Worm (Caenorhabditis elegans) whole organism, L4 larva: ENCODE measurements around the gene nhr-35.
A peak's percentile ranks its signal among the peaks of the same experiment; 100 is the strongest.

ENCODE experiments used
- D1046.2 ChIP-seq: fragments of 200-800 bp; sonication (Bioruptor generic); IDR thresholded peaks from 2 replicates; pipeline ENCODE4 v1.3.6; 2022; ENCODE audit warnings: missing genetic modification characterization, missing compliant biosample characterization
- T20F7.1 ChIP-seq: fragments of 200-800 bp; sonication (Bioruptor generic); optimal IDR thresholded peaks from 2 replicates; lab custom pipeline; 2018; ENCODE audit warnings: mild to moderate bottlenecking, missing genetic modification characterization, missing compliant biosample characterization
- T26A8.4 ChIP-seq: fragments of 200-800 bp; sonication (Bioruptor generic); IDR thresholded peaks from 2 replicates; pipeline ENCODE4 v1.3.6; 2022; ENCODE audit warnings: missing genetic modification characterization, missing compliant biosample characterization
- Y5F2A.4 ChIP-seq: fragments of 200-800 bp; sonication (Bioruptor generic); optimal IDR thresholded peaks from 2 replicates; lab custom pipeline; 2018; ENCODE audit warnings: mild to moderate bottlenecking, missing genetic modification characterization, missing compliant biosample characterization
- aly-2 ChIP-seq: sonication (generic microtip); optimal IDR thresholded peaks from 2 replicates; lab custom pipeline; 2018; ENCODE audit warnings: missing biosample characterization, missing genetic modification characterization
- ceh-20 ChIP-seq: fragments of 200-800 bp; sonication (Bioruptor generic); IDR thresholded peaks from 2 replicates; pipeline ENCODE4 v1.3.6; 2022; ENCODE audit warnings: missing genetic modification reagents, missing genetic modification characterization, missing compliant biosample characterization
- cey-2 ChIP-seq: sonication (generic microtip); optimal IDR thresholded peaks from 3 replicates; lab custom pipeline; 2017; ENCODE audit warnings: missing genetic modification characterization, mild to moderate bottlenecking, missing compliant biosample characterization, antibody characterized with exemption, borderline replicate concordance; ENCODE audit not compliant: insufficient read depth
- ctbp-1 ChIP-seq: fragments of 200-800 bp; sonication (Bioruptor generic); IDR thresholded peaks from 2 replicates; pipeline ENCODE4 v1.3.6; 2022; ENCODE audit warnings: missing genetic modification reagents, missing genetic modification characterization, missing compliant biosample characterization
- daf-16 ChIP-seq, 3 experiments: sonication (generic microtip); optimal IDR thresholded peaks; 2 replicates each; lab custom pipeline; 2016 to 2017; ENCODE audit warnings: missing genetic modification characterization in 3 of 3, missing genetic modification reagents in 3 of 3, mild to moderate bottlenecking in 2 of 3, missing compliant biosample characterization in 2 of 3, missing biosample characterization in 1 of 3, moderate library complexity in 1 of 3
- dmd-6 ChIP-seq: fragments of 200-800 bp; sonication (Bioruptor generic); IDR thresholded peaks from 2 replicates; pipeline ENCODE4 v1.3.6; 2022; ENCODE audit warnings: missing genetic modification reagents, missing genetic modification characterization, missing compliant biosample characterization
- dmd-8 ChIP-seq: fragments of 200-800 bp; sonication (Bioruptor generic); IDR thresholded peaks from 2 replicates; pipeline ENCODE4 v1.3.6; 2022; ENCODE audit warnings: missing genetic modification characterization, missing compliant biosample characterization
- dpl-1 ChIP-seq: fragments of 150-350 bp; optimal IDR thresholded peaks from 2 replicates; lab custom pipeline; 2014; ENCODE audit warnings: missing biosample characterization, missing genetic modification reagents, missing genetic modification characterization
- dve-1 ChIP-seq: sonication (generic microtip); optimal IDR thresholded peaks from 2 replicates; lab custom pipeline; 2017; ENCODE audit warnings: antibody characterized with exemption, mild to moderate bottlenecking, missing genetic modification characterization, missing compliant biosample characterization; ENCODE audit not compliant: insufficient read depth
- egl-43 ChIP-seq: fragments of 200-800 bp; sonication (Bioruptor generic); IDR thresholded peaks from 2 replicates; pipeline ENCODE4 v1.3.6; 2022; ENCODE audit warnings: missing genetic modification reagents, missing genetic modification characterization, missing compliant biosample characterization
- gei-8 ChIP-seq: fragments of 200-800 bp; sonication (Bioruptor generic); optimal IDR thresholded peaks from 2 replicates; lab custom pipeline; 2018; ENCODE audit warnings: mild to moderate bottlenecking, missing genetic modification characterization, missing compliant biosample characterization
- hlh-11 ChIP-seq: fragments of 200-800 bp; sonication (Bioruptor generic); optimal IDR thresholded peaks from 2 replicates; lab custom pipeline; 2018; ENCODE audit warnings: mild to moderate bottlenecking, missing genetic modification characterization, missing compliant biosample characterization
- hmg-1.1 ChIP-seq: fragments of 200-800 bp; sonication (Bioruptor generic); IDR thresholded peaks from 2 replicates; pipeline ENCODE4 v1.3.6; 2022; ENCODE audit warnings: missing genetic modification reagents, missing genetic modification characterization, missing compliant biosample characterization
- jun-1 ChIP-seq: fragments of 150-350 bp; optimal IDR thresholded peaks from 2 replicates; lab custom pipeline; 2014; ENCODE audit warnings: missing biosample characterization, missing genetic modification reagents, missing genetic modification characterization
- lin-1 ChIP-seq: fragments of 200-800 bp; sonication (Bioruptor generic); IDR thresholded peaks from 2 replicates; pipeline ENCODE4 v1.3.6; 2022; ENCODE audit warnings: missing genetic modification reagents, missing genetic modification characterization, missing compliant biosample characterization
- lin-13 ChIP-seq: fragments of 150-350 bp; optimal IDR thresholded peaks from 2 replicates; lab custom pipeline; 2014; ENCODE audit warnings: missing biosample characterization, missing genetic modification reagents, missing genetic modification characterization
- lin-38 ChIP-seq: fragments of 200-800 bp; sonication (Bioruptor generic); IDR thresholded peaks from 2 replicates; pipeline ENCODE4 v1.3.6; 2022; ENCODE audit warnings: missing genetic modification reagents, missing genetic modification characterization, missing compliant biosample characterization
- lsy-2 ChIP-seq, 2 experiments: fragments of 150-350 bp in 1 of 2; sonication (generic microtip) in 1 of 2; optimal IDR thresholded peaks; 2 replicates each; lab custom pipeline; 2014 to 2017; ENCODE audit warnings: missing biosample characterization in 2 of 2, missing genetic modification characterization in 2 of 2
- madf-9 ChIP-seq: fragments of 200-800 bp; sonication (Bioruptor generic); conservative IDR thresholded peaks from 2 replicates; pipeline ENCODE4 v1.3.6; 2022; ENCODE audit warnings: missing genetic modification reagents, missing genetic modification characterization, missing compliant biosample characterization
- mdl-1 ChIP-seq, 2 experiments: fragments of 150-350 bp in 1 of 2; sonication (generic microtip) in 1 of 2; optimal IDR thresholded peaks; 2 replicates each; lab custom pipeline; 2014 to 2017; ENCODE audit warnings: missing biosample characterization in 2 of 2, missing genetic modification characterization in 2 of 2
- mdt-29 ChIP-seq: fragments of 200-800 bp; sonication (Bioruptor generic); IDR thresholded peaks from 2 replicates; pipeline ENCODE4 v1.3.6; 2022; ENCODE audit warnings: missing genetic modification reagents, missing genetic modification characterization, missing compliant biosample characterization
- mep-1 ChIP-seq: fragments of 150-350 bp; sonication (generic microtip); optimal IDR thresholded peaks from 3 replicates; lab custom pipeline; 2014; ENCODE audit warnings: missing biosample characterization, missing genetic modification characterization
- mxl-2 ChIP-seq: fragments of 200-800 bp; sonication (Bioruptor generic); conservative IDR thresholded peaks from 2 replicates; pipeline ENCODE4 v1.3.6; 2022; ENCODE audit warnings: missing genetic modification reagents, missing genetic modification characterization, missing compliant biosample characterization
- mxl-3 ChIP-seq: fragments of 200-800 bp; sonication (Bioruptor generic); optimal IDR thresholded peaks from 2 replicates; lab custom pipeline; 2018; ENCODE audit warnings: mild to moderate bottlenecking, missing genetic modification characterization, missing compliant biosample characterization
- nhr-11 ChIP-seq: fragments of 150-350 bp; optimal IDR thresholded peaks from 2 replicates; lab custom pipeline; 2014; ENCODE audit warnings: missing biosample characterization, missing genetic modification characterization
- nhr-25 ChIP-seq: sonication (generic microtip); optimal IDR thresholded peaks from 2 replicates; lab custom pipeline; 2017; ENCODE audit warnings: missing genetic modification characterization, mild to moderate bottlenecking, missing compliant biosample characterization, antibody characterized with exemption, moderate library complexity, borderline replicate concordance; ENCODE audit not compliant: insufficient read depth
- nhr-41 ChIP-seq: fragments of 200-800 bp; sonication (Bioruptor generic); IDR thresholded peaks from 2 replicates; pipeline ENCODE4 v1.3.6; 2022; ENCODE audit warnings: missing genetic modification reagents, missing genetic modification characterization, missing compliant biosample characterization
- nhr-42 ChIP-seq: fragments of 200-800 bp; sonication (Bioruptor generic); IDR thresholded peaks from 2 replicates; pipeline ENCODE4 v1.3.6; 2022; ENCODE audit warnings: missing genetic modification characterization, missing compliant biosample characterization
- nhr-48 ChIP-seq: sonication (generic microtip); optimal IDR thresholded peaks from 2 replicates; lab custom pipeline; 2016; ENCODE audit warnings: mild to moderate bottlenecking, missing genetic modification characterization, missing compliant biosample characterization
- nhr-6 ChIP-seq: fragments of 150-350 bp; optimal IDR thresholded peaks from 2 replicates; lab custom pipeline; 2014; ENCODE audit warnings: missing biosample characterization, missing genetic modification characterization
- pha-4 ChIP-seq, 2 experiments: fragments of 150-350 bp in 1 of 2; fragments of 200-800 bp in 1 of 2; sonication (Bioruptor generic) in 1 of 2; IDR thresholded peaks in 1 of 2; optimal IDR thresholded peaks in 1 of 2; 2 replicates each; pipeline versions ENCODE4 v1.3.6 to Lab custom; 2014 to 2022; ENCODE audit warnings: missing genetic modification characterization in 2 of 2, missing genetic modification reagents in 2 of 2, missing biosample characterization in 1 of 2, missing compliant biosample characterization in 1 of 2
- php-3 ChIP-seq: fragments of 200-800 bp; sonication (Bioruptor generic); IDR thresholded peaks from 2 replicates; pipeline ENCODE4 v1.3.6; 2022; ENCODE audit warnings: missing genetic modification reagents, missing genetic modification characterization, missing compliant biosample characterization
- pqm-1 ChIP-seq: sonication (generic microtip); optimal IDR thresholded peaks from 2 replicates; lab custom pipeline; 2017; ENCODE audit warnings: missing biosample characterization, missing genetic modification characterization
- saeg-2 ChIP-seq: fragments of 200-800 bp; sonication (Bioruptor generic); IDR thresholded peaks from 2 replicates; pipeline ENCODE4 v1.3.6; 2022; ENCODE audit warnings: missing genetic modification reagents, missing genetic modification characterization, missing compliant biosample characterization
- sdz-12 ChIP-seq: fragments of 200-800 bp; sonication (Bioruptor generic); optimal IDR thresholded peaks from 2 replicates; lab custom pipeline; 2018; ENCODE audit warnings: mild to moderate bottlenecking, missing genetic modification characterization, missing compliant biosample characterization
- set-16 ChIP-seq: fragments of 200-800 bp; sonication (Bioruptor generic); IDR thresholded peaks from 2 replicates; pipeline ENCODE4 v1.3.6; 2022; ENCODE audit warnings: missing genetic modification reagents, missing genetic modification characterization, missing compliant biosample characterization
- skn-1 ChIP-seq: fragments of 150-350 bp; optimal IDR thresholded peaks from 2 replicates; lab custom pipeline; 2014; ENCODE audit warnings: missing biosample characterization, missing genetic modification characterization
- snpc-4 ChIP-seq: fragments of 150-350 bp; optimal IDR thresholded peaks from 2 replicates; lab custom pipeline; 2014; ENCODE audit warnings: missing biosample characterization, missing genetic modification characterization
- unc-62 ChIP-seq, 3 experiments: fragments of 150-350 bp in 1 of 3; sonication (generic microtip); optimal IDR thresholded peaks in 2 of 3; peaks in 1 of 3; 1 replicate in 1 of 3; 2 replicates in 2 of 3; lab custom pipeline; 2014 to 2017; ENCODE audit warnings: missing biosample characterization in 3 of 3, missing genetic modification characterization in 3 of 3, missing genetic modification reagents in 3 of 3, missing genotype in 1 of 3
- vab-7 ChIP-seq: fragments of 200-800 bp; sonication (Bioruptor generic); IDR thresholded peaks from 2 replicates; pipeline ENCODE4 v1.3.6; 2022; ENCODE audit warnings: missing genetic modification reagents, missing genetic modification characterization, missing compliant biosample characterization
- zfp-3 ChIP-seq: fragments of 200-800 bp; sonication (Bioruptor generic); conservative IDR thresholded peaks from 2 replicates; pipeline ENCODE4 v1.3.6; 2022; ENCODE audit warnings: missing genetic modification reagents, missing genetic modification characterization, missing compliant biosample characterization
- zip-2 ChIP-seq: fragments of 150-350 bp; optimal IDR thresholded peaks from 2 replicates; lab custom pipeline; 2014; ENCODE audit warnings: missing biosample characterization, missing genetic modification characterization
- ztf-7 ChIP-seq: fragments of 150-350 bp; optimal IDR thresholded peaks from 2 replicates; lab custom pipeline; 2014; ENCODE audit warnings: missing biosample characterization, missing genetic modification characterization

The nhr-35 gene

DNA sequence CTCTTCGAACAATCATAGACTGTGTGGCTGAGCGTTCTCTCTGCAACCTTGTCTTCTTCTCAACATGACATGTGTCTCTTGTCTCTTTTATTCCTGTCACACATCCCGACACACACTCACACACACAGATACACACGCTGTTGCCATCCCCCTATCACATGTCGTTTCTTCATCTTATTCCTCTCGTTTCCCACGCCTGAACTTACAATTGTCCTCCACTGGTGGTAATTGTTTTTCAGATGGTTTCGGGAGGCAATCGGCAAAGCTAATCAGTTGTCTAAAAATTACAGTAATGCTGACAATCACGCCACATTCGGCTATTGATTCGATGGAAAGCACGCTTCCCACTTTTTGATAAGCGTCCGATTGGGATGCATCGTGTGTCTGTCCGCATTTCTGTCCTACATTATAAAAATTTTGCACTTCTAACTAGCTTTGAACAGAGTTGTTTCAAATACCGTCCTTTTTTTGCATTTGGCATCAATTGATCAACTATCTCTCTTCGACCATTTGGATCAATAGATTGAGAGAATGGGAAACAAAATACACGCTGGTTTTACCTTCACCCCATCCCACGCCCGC lies at the start of gene nhr-35:
Gene nhr-35, plus strand, starts transcription at position 532 of the 582 bp plus-strand sequence.
- TF ChIP-seq hlh-11 (tag; lab: Kevin White, UChicago) (peak; percentile 98), ztf-7 (tag; lab: Kevin White, UChicago) (no peak), D1046.2 (GFP tag; lab: Robert Waterston, UW) (no peak), set-16 (no peak; the same call in 1 of the 2 replicates), ctbp-1 (no peak), unc-62 (GFP tag; optimal IDR thresholded peaks at IDR 0.05 in 1 of 2; lab: Kevin White, UChicago) (peak; percentile 53 to 100), unc-62 (tag; optimal IDR thresholded peaks at IDR 0.05; lab: Kevin White, UChicago) (no peak), lsy-2 (tag; optimal IDR thresholded peaks at IDR 0.05; lab: Kevin White, UChicago) (peak; percentile 22 to 70), ceh-20 (peak; percentile 72; the same call in 1 of the 2 replicates), hmg-1.1 (GFP tag; lab: Robert Waterston, UW) (peak; percentile 64), gei-8 (GFP tag; lab: Kevin White, UChicago) (peak; percentile 90), dmd-6 (peak; percentile 100), nhr-42 (GFP tag; lab: Robert Waterston, UW) (peak; percentile 66; the same call in 1 of the 2 replicates), snpc-4 (tag; lab: Kevin White, UChicago) (no peak), vab-7 (GFP tag; lab: Robert Waterston, UW) (no peak), nhr-41 (GFP tag; lab: Robert Waterston, UW) (0 out of 2 replicates have a peak, but pooled peaks have one; percentile 37), mxl-3 (GFP tag; lab: Kevin White, UChicago) (peak; percentile 100), dmd-8 (no peak), Y5F2A.4 (no peak), mxl-2 (GFP tag; lab: Robert Waterston, UW) (peak; percentile 90), skn-1 (peak; percentile 1), cey-2 (tag; lab: Kevin White, UChicago) (peak; percentile 28), mdt-29 (GFP tag; lab: Robert Waterston, UW) (peak; percentile 73; the same call in 1 of the 2 replicates), zip-2 (tag; lab: Kevin White, UChicago) (no peak), pha-4 (GFP tag; IDR thresholded peaks at IDR 0.05; lab: Robert Waterston, UW) (peak; percentile 61), pha-4 (tag; optimal IDR thresholded peaks at IDR 0.05; lab: Kevin White, UChicago) (no peak), sdz-12 (GFP tag; lab: Kevin White, UChicago) (no peak), lin-13 (GFP tag; lab: Kevin White, UChicago) (peak; percentile 75), zfp-3 (GFP tag; lab: Robert Waterston, UW) (no peak), T26A8.4 (GFP tag; lab: Robert Waterston, UW) (peak; percentile 71), aly-2 (tag; lab: Kevin White, UChicago) (no peak), jun-1 (tag; lab: Kevin White, UChicago) (peak; percentile 29), mdl-1 (tag; optimal IDR thresholded peaks at IDR 0.05; lab: Kevin White, UChicago) (peak; percentile 42 to 90), lin-1 (GFP tag; lab: Robert Waterston, UW) (peak; percentile 81; the same call in 1 of the 2 replicates), pqm-1 (peak; percentile 91), saeg-2 (GFP tag; lab: Robert Waterston, UW) (peak; percentile 75), nhr-25 (tag; lab: Kevin White, UChicago) (no peak), T20F7.1 (peak; percentile 79), nhr-48 (tag; lab: Kevin White, UChicago) (peak; percentile 93), dve-1 (tag; lab: Kevin White, UChicago) (peak; percentile 94), php-3 (peak; percentile 84), dpl-1 (GFP tag; lab: Kevin White, UChicago) (peak; percentile 9), nhr-11 (tag; lab: Kevin White, UChicago) (peak; percentile 70), daf-16 (GFP tag; optimal IDR thresholded peaks at IDR 0.05; lab: Kevin White, UChicago) (peak; percentile 22 to 73), daf-16 (tag; optimal IDR thresholded peaks at IDR 0.05; lab: Kevin White, UChicago) (peak; percentile 96), egl-43 (0 out of 2 replicates have a peak, but pooled peaks have one; percentile 18), lin-38 (GFP tag; lab: Robert Waterston, UW) (peak; percentile 36; the same call in 1 of the 2 replicates), madf-9 (GFP tag; lab: Robert Waterston, UW) (no peak), nhr-6 (tag; lab: Kevin White, UChicago) (no peak), mep-1 (tag; lab: Kevin White, UChicago) (peak; percentile 73)
